Worm (Caenorhabditis elegans): ENCODE measurements around the gene aass-1.

DNA sequence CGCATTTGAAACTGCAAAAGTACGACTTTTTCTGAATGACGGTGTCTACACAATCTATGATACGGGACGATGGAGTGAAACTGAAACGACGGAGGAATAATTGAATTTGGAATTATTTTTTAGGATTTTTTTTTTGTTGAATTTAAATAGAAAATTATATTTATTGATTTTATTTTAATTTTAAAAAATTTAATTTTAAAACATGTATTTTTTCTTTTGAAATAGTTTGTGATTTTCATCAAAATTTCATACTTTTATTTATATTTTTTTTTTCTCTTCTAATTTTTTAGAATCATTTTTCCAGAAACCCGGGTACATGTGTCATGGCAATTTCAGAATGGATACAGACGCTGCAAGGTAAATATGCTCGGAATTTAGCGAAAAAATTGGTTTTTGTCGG lies 37.1 kb upstream of the aass-1 start, which contains the start of gene Y38C1AA.1:
- TF ChIP-seq tra-1 (GFP tag; IDR thresholded peaks at IDR 0.05), result no peak
- no peak for TF ChIP-seq vab-7 (GFP tag; IDR thresholded peaks at IDR 0.05)
